Worm (Caenorhabditis elegans) whole organism, L1 larva: ENCODE results near the gene klc-1.

Experiments used
- C04F5.9 ChIP-seq: sonication (generic microtip); optimal IDR thresholded peaks from 2 replicates; lab custom pipeline; 2016; ENCODE audit warnings: missing genetic modification characterization, missing compliant biosample characterization
- C16A3.4 ChIP-seq: fragments of 150-350 bp; optimal IDR thresholded peaks from 2 replicates; lab custom pipeline; 2014; ENCODE audit warnings: missing biosample characterization, missing genetic modification characterization
- C34B4.2 ChIP-seq: sonication (generic microtip); optimal IDR thresholded peaks from 2 replicates; lab custom pipeline; 2017; ENCODE audit warnings: mild to moderate bottlenecking, missing genetic modification characterization, missing compliant biosample characterization
- aha-1 ChIP-seq: fragments of 150-350 bp; optimal IDR thresholded peaks from 2 replicates; lab custom pipeline; 2014; ENCODE audit warnings: missing biosample characterization, missing genetic modification characterization
- aly-2 ChIP-seq: fragments of 150-350 bp; optimal IDR thresholded peaks from 2 replicates; lab custom pipeline; 2014; ENCODE audit warnings: missing biosample characterization, missing genetic modification characterization
- ama-1 ChIP-seq: fragments of 150-350 bp; optimal IDR thresholded peaks from 2 replicates; lab custom pipeline; 2014
- ceh-8 ChIP-seq: fragments of 200-800 bp; sonication (Bioruptor generic); optimal IDR thresholded peaks from 2 replicates; lab custom pipeline; 2018; ENCODE audit warnings: mild to moderate bottlenecking, missing genetic modification characterization, moderate library complexity, missing compliant biosample characterization
- dpl-1 ChIP-seq, 3 experiments: fragments of 150-350 bp in 2 of 3; sonication (generic microtip) in 1 of 3; optimal IDR thresholded peaks; 2 replicates each; lab custom pipeline; 2014 to 2017; ENCODE audit warnings: missing biosample characterization in 3 of 3, missing genetic modification characterization in 3 of 3, missing genetic modification reagents in 3 of 3
- dsc-1 ChIP-seq: sonication (generic microtip); optimal IDR thresholded peaks from 2 replicates; lab custom pipeline; 2016; ENCODE audit warnings: mild to moderate bottlenecking, missing genetic modification characterization, missing compliant biosample characterization
- efl-1 ChIP-seq, 4 experiments: fragments of 150-350 bp; optimal IDR thresholded peaks in 3 of 4; peaks in 1 of 4; 1 replicate in 1 of 4; 2 replicates in 3 of 4; lab custom pipeline; 2014; ENCODE audit warnings: missing biosample characterization in 2 of 4, missing genetic modification characterization in 2 of 4, missing genetic modification reagents in 2 of 4
- egl-13 ChIP-seq: sonication (generic microtip); optimal IDR thresholded peaks from 2 replicates; lab custom pipeline; 2016; ENCODE audit warnings: missing genotype, missing genetic modification reagents, missing genetic modification characterization, missing compliant biosample characterization
- hpl-2 ChIP-seq: fragments of 150-350 bp; optimal IDR thresholded peaks from 2 replicates; lab custom pipeline; 2014; ENCODE audit warnings: missing biosample characterization, missing genetic modification reagents, missing genetic modification characterization
- irx-1 ChIP-seq: sonication (generic microtip); optimal IDR thresholded peaks from 2 replicates; lab custom pipeline; 2016; ENCODE audit warnings: missing genetic modification characterization, missing compliant biosample characterization
- isw-1 ChIP-seq: fragments of 200-800 bp; sonication (Bioruptor generic); IDR thresholded peaks from 2 replicates; pipeline ENCODE4 v1.3.6; 2022; ENCODE audit warnings: missing genetic modification characterization, missing compliant biosample characterization
- jun-1 ChIP-seq: fragments of 150-350 bp; optimal IDR thresholded peaks from 2 replicates; lab custom pipeline; 2014; ENCODE audit warnings: missing biosample characterization, missing genetic modification reagents, missing genetic modification characterization
- lir-3 ChIP-seq: sonication (generic microtip); optimal IDR thresholded peaks from 2 replicates; lab custom pipeline; 2016; ENCODE audit warnings: mild to moderate bottlenecking, missing genetic modification characterization, moderate library complexity, missing compliant biosample characterization; ENCODE audit not compliant: poor library complexity
- lsy-2 ChIP-seq, 2 experiments: fragments of 150-350 bp; optimal IDR thresholded peaks; 2 replicates each; lab custom pipeline; 2014; ENCODE audit warnings: missing biosample characterization in 2 of 2, missing genetic modification characterization in 2 of 2
- mab-9 ChIP-seq: fragments of 200-800 bp; sonication (Bioruptor generic); IDR thresholded peaks from 2 replicates; pipeline ENCODE4 v1.3.6; 2022; ENCODE audit warnings: missing genetic modification reagents, missing genetic modification characterization, missing compliant biosample characterization
- nhr-11 ChIP-seq: fragments of 150-350 bp; optimal IDR thresholded peaks from 2 replicates; lab custom pipeline; 2014; ENCODE audit warnings: missing biosample characterization, missing genetic modification characterization
- nhr-19 ChIP-seq: fragments of 200-800 bp; sonication (Bioruptor generic); conservative IDR thresholded peaks from 2 replicates; pipeline ENCODE4 v1.3.6; 2022; ENCODE audit warnings: missing genetic modification characterization, missing compliant biosample characterization
- nhr-237 ChIP-seq: fragments of 150-350 bp; optimal IDR thresholded peaks from 2 replicates; lab custom pipeline; 2014; ENCODE audit warnings: missing biosample characterization, missing genetic modification characterization
- nhr-47 ChIP-seq: sonication (generic microtip); optimal IDR thresholded peaks from 2 replicates; lab custom pipeline; 2016; ENCODE audit warnings: mild to moderate bottlenecking, missing genetic modification characterization, moderate library complexity, missing compliant biosample characterization
- nhr-77 ChIP-seq: fragments of 150-350 bp; optimal IDR thresholded peaks from 2 replicates; lab custom pipeline; 2014; ENCODE audit warnings: missing biosample characterization, missing genetic modification characterization
- nhr-85 ChIP-seq: sonication (generic microtip); peaks from one replicate; lab custom pipeline; 2016; ENCODE audit warnings: missing genetic modification characterization, inconsistent platforms, missing compliant biosample characterization
- nhr-90 ChIP-seq: sonication (generic microtip); optimal IDR thresholded peaks from 2 replicates; lab custom pipeline; 2016; ENCODE audit warnings: mild to moderate bottlenecking, missing genetic modification characterization, missing compliant biosample characterization; ENCODE audit not compliant: poor library complexity
- pag-3 ChIP-seq: sonication (generic microtip); optimal IDR thresholded peaks from 2 replicates; lab custom pipeline; 2017; ENCODE audit warnings: missing genetic modification characterization, mild to moderate bottlenecking, missing compliant biosample characterization, antibody characterized with exemption, borderline replicate concordance; ENCODE audit not compliant: insufficient read depth
- rnt-1 ChIP-seq: sonication (generic microtip); optimal IDR thresholded peaks from 2 replicates; lab custom pipeline; 2016; ENCODE audit warnings: mild to moderate bottlenecking, missing genetic modification characterization, moderate library complexity, missing compliant biosample characterization
- snpc-4 ChIP-seq: fragments of 150-350 bp; optimal IDR thresholded peaks from 2 replicates; lab custom pipeline; 2014; ENCODE audit warnings: missing biosample characterization, missing genetic modification characterization
- snu-23 ChIP-seq: sonication (generic microtip); optimal IDR thresholded peaks from 2 replicates; lab custom pipeline; 2016; ENCODE audit warnings: missing genetic modification characterization, missing compliant biosample characterization
- swsn-7 ChIP-seq: sonication (generic microtip); optimal IDR thresholded peaks from 2 replicates; lab custom pipeline; 2016; ENCODE audit warnings: missing genetic modification characterization, missing compliant biosample characterization
- unc-30 ChIP-seq: sonication (generic microtip); optimal IDR thresholded peaks from 2 replicates; lab custom pipeline; 2017; ENCODE audit warnings: missing biosample characterization, missing genetic modification characterization
- unc-62 ChIP-seq: fragments of 150-350 bp; optimal IDR thresholded peaks from 2 replicates; lab custom pipeline; 2014; ENCODE audit warnings: missing biosample characterization, missing genetic modification reagents, missing genetic modification characterization
- unc-98 ChIP-seq: fragments of 200-800 bp; sonication (Bioruptor generic); IDR thresholded peaks from 2 replicates; pipeline ENCODE4 v1.3.6; 2022; ENCODE audit warnings: missing genetic modification characterization, missing compliant biosample characterization
- vab-15 ChIP-seq: sonication (generic microtip); optimal IDR thresholded peaks from 2 replicates; lab custom pipeline; 2017; ENCODE audit warnings: missing genotype, mild to moderate bottlenecking, missing genetic modification characterization, missing compliant biosample characterization
- xbp-1 ChIP-seq: sonication (generic microtip); optimal IDR thresholded peaks from 2 replicates; lab custom pipeline; 2016; ENCODE audit warnings: missing genetic modification characterization, missing compliant biosample characterization
- zag-1 ChIP-seq: fragments of 150-350 bp; optimal IDR thresholded peaks from 2 replicates; lab custom pipeline; 2014; ENCODE audit warnings: missing biosample characterization, missing genetic modification characterization
- zip-4 ChIP-seq: fragments of 200-800 bp; sonication (Bioruptor generic); optimal IDR thresholded peaks from 2 replicates; lab custom pipeline; 2018; ENCODE audit warnings: mild to moderate bottlenecking, missing genetic modification characterization, moderate library complexity, missing compliant biosample characterization
- ztf-4 ChIP-seq: fragments of 150-350 bp; optimal IDR thresholded peaks from 2 replicates; lab custom pipeline; 2014; ENCODE audit warnings: missing biosample characterization, missing genetic modification characterization

The klc-1 gene

ce11 chrIV:11068314-11068713, 15.2 kb upstream of the klc-1 start (continued):
- TF ChIP-seq swsn-7 (peak; percentile 51), C34B4.2 (tag; lab: Kevin White, UChicago) (no peak), dpl-1 (GFP tag; optimal IDR thresholded peaks at IDR 0.05; lab: Kevin White, UChicago) (peak in 1 of 3 experiments; percentile 3), ceh-8 (GFP tag; lab: Kevin White, UChicago) (no peak), jun-1 (tag; lab: Kevin White, UChicago) (no peak), snpc-4 (tag; lab: Kevin White, UChicago) (no peak), snu-23 (GFP tag; lab: Kevin White, UChicago) (peak; percentile 64), nhr-47 (tag; lab: Kevin White, UChicago) (peak; percentile 53)

ce11 chrIV:11070895-11071294, 12.6 kb upstream of the klc-1 start:
- TF ChIP-seq lir-3 (tag; lab: Kevin White, UChicago) = peak; percentile 57
- peak; percentile 68 for TF ChIP-seq nhr-237
- peak; percentile 71 for TF ChIP-seq rnt-1 (tag; lab: Kevin White, UChicago)

- TF ChIP-seq C16A3.4 (tag; lab: Kevin White, UChicago) = no peak
- TF ChIP-seq isw-1 (GFP tag; lab: Robert Waterston, UW) = no peak
- TF ChIP-seq vab-15 = no peak
- TF ChIP-seq hpl-2 (GFP tag; lab: Kevin White, UChicago) = no peak
- no peak for TF ChIP-seq nhr-85 (tag; lab: Kevin White, UChicago)
- TF ChIP-seq ceh-8 (GFP tag; lab: Kevin White, UChicago) = no peak
- TF ChIP-seq unc-30 (tag; lab: Kevin White, UChicago) = no peak
- TF ChIP-seq unc-62 (GFP tag; lab: Kevin White, UChicago) = no peak
- no peak for TF ChIP-seq pag-3
- no peak for TF ChIP-seq nhr-77
- no peak for TF ChIP-seq zip-4 (GFP tag; lab: Kevin White, UChicago)
- TF ChIP-seq C04F5.9 (tag; lab: Kevin White, UChicago) = no peak
These were observed 5.1 kb upstream of the klc-1 start, which contains the start of gene Y5F2A.4 for ce11 chrIV:11078482-11078881. Gene Y5F2A.4 (minus strand): TSS chrIV:11078582.

ce11 chrIV:11080823-11081285, 2.7 kb upstream of the klc-1 start, which contains the start of gene atg-7:
Gene atg-7 (minus strand): TSS chrIV:11081055.
- TF ChIP-seq C04F5.9 (tag; lab: Kevin White, UChicago) (no peak), mab-9 (GFP tag; lab: Robert Waterston, UW) (no peak), nhr-19 (no peak), ztf-4 (tag; lab: Kevin White, UChicago) (peak; percentile 12), irx-1 (tag; lab: Kevin White, UChicago) (no peak), aha-1 (tag; lab: Kevin White, UChicago) (no peak), egl-13 (no peak), snu-23 (GFP tag; lab: Kevin White, UChicago) (peak; percentile 9), isw-1 (GFP tag; lab: Robert Waterston, UW) (no peak), lsy-2 (tag; optimal IDR thresholded peaks at IDR 0.05; lab: Kevin White, UChicago) (peak in 1 of 2 experiments; percentile 4), zag-1 (no peak), ceh-8 (GFP tag; lab: Kevin White, UChicago) (peak; percentile 21), ama-1 (lab: Kevin White, UChicago) (peak; percentile 90), nhr-85 (tag; lab: Kevin White, UChicago) (peak; percentile 69), rnt-1 (tag; lab: Kevin White, UChicago) (peak; percentile 10), aly-2 (tag; lab: Kevin White, UChicago) (peak; percentile 22), lir-3 (tag; lab: Kevin White, UChicago) (peak; percentile 13), C16A3.4 (tag; lab: Kevin White, UChicago) (no peak), nhr-90 (peak; percentile 5), unc-98 (GFP tag; lab: Robert Waterston, UW) (no peak), dsc-1 (tag; lab: Kevin White, UChicago) (peak; percentile 25), jun-1 (tag; lab: Kevin White, UChicago) (no peak), efl-1 (optimal IDR thresholded peaks at IDR 0.05; lab: Kevin White, UChicago) (peak; percentile 6 to 7), efl-1 (GFP tag; optimal IDR thresholded peaks at IDR 0.05 in 1 of 2; lab: Kevin White, UChicago) (peak in 1 of 2 experiments; percentile 67), nhr-11 (no peak), xbp-1 (tag; lab: Kevin White, UChicago) (peak; percentile 14)
